Worm (Caenorhabditis elegans): ENCODE measurements around the gene T28A11.18.

Gene T28A11.18

ce11 chrV:3230597-3230996, 37.3 kb downstream of the T28A11.18 start, which contains the start of gene K08D9.10:
TSS of gene K08D9.10 (plus strand) at chrV:3230897.
- no peak for TF ChIP-seq spr-1 (tag; optimal IDR thresholded peaks at IDR 0.05)
- TF ChIP-seq mep-1 (tag; optimal IDR thresholded peaks at IDR 0.05) = no peak
- no peak for TF ChIP-seq F10B5.3 (tag; optimal IDR thresholded peaks at IDR 0.05)
- TF ChIP-seq dpl-1 (GFP tag; optimal IDR thresholded peaks at IDR 0.05) = no peak
- TF ChIP-seq egl-27 (tag; optimal IDR thresholded peaks at IDR 0.05) = no peak
- no peak for TF ChIP-seq gei-8 (GFP tag; optimal IDR thresholded peaks at IDR 0.05)

- TF ChIP-seq daf-19 (GFP tag; conservative IDR thresholded peaks at IDR 0.05) (no peak), F26F4.8 (GFP tag; conservative IDR thresholded peaks at IDR 0.05) (no peak), zfp-3 (GFP tag; conservative IDR thresholded peaks at IDR 0.05) (no peak), set-16 (GFP tag; IDR thresholded peaks at IDR 0.05) (no peak), nhr-25 (tag; optimal IDR thresholded peaks at IDR 0.05; ENCODE audit: borderline replicate concordance, insufficient read depth) (no peak), madf-9 (GFP tag; conservative IDR thresholded peaks at IDR 0.05) (no peak), vab-7 (GFP tag; IDR thresholded peaks at IDR 0.05) (no peak), mdt-29 (GFP tag; IDR thresholded peaks at IDR 0.05) (no peak), unc-39 (tag; optimal IDR thresholded peaks at IDR 0.05) (no peak), mdl-1 (tag; optimal IDR thresholded peaks at IDR 0.05) (no peak), unc-62 (GFP tag; optimal IDR thresholded peaks at IDR 0.05 in 1 of 2) (no peak), unc-62 (tag; optimal IDR thresholded peaks at IDR 0.05) (no peak), dmd-8 (GFP tag; IDR thresholded peaks at IDR 0.05) (no peak), madf-5 (GFP tag; IDR thresholded peaks at IDR 0.05) (no peak), aha-1 (tag) (no peak), aly-2 (tag; optimal IDR thresholded peaks at IDR 0.05) (no peak), hmg-1.1 (GFP tag; IDR thresholded peaks at IDR 0.05) (no peak), nhr-42 (GFP tag; IDR thresholded peaks at IDR 0.05) (no peak), spr-1 (tag; optimal IDR thresholded peaks at IDR 0.05) (no peak)
Measured at ce11 chrV:3230150-3230549, 37.7 kb downstream of the T28A11.18 start.

ce11 chrV:3227373-3227772, 40.5 kb downstream of the T28A11.18 start, which contains the start of gene K08D9.2:
TSS of gene K08D9.2 (plus strand) at chrV:3227673.
- TF ChIP-seq daf-19 (GFP tag; conservative IDR thresholded peaks at IDR 0.05) (no peak), daf-12 (tag; optimal IDR thresholded peaks at IDR 0.05) (no peak), hlh-30 (tag; optimal IDR thresholded peaks at IDR 0.05; ENCODE audit: insufficient read depth) (no peak), dmd-9 (GFP tag; IDR thresholded peaks at IDR 0.05) (no peak)

- no peak for TF ChIP-seq tag-97 (GFP tag; IDR thresholded peaks at IDR 0.05)
- TF ChIP-seq ceh-32 (tag; optimal IDR thresholded peaks at IDR 0.05; ENCODE audit: poor library complexity) = no peak
- TF ChIP-seq zfp-3 (GFP tag; conservative IDR thresholded peaks at IDR 0.05) = no peak
- TF ChIP-seq unc-62 (GFP tag; optimal IDR thresholded peaks at IDR 0.05 in 1 of 2) = peak in 1 of 2 experiments; percentile 31
- no peak for TF ChIP-seq unc-62 (tag; optimal IDR thresholded peaks at IDR 0.05)
- no peak for TF ChIP-seq F37D6.2 (tag; optimal IDR thresholded peaks at IDR 0.05)
- TF ChIP-seq ama-1 (optimal IDR thresholded peaks at IDR 0.05) = no peak
Measured at ce11 chrV:3218604-3219003, 49.2 kb downstream of the T28A11.18 start.
